Worm (Caenorhabditis elegans): Measurements from ENCODE around the gene C15H7.4.

Gene C15H7.4

DNA sequence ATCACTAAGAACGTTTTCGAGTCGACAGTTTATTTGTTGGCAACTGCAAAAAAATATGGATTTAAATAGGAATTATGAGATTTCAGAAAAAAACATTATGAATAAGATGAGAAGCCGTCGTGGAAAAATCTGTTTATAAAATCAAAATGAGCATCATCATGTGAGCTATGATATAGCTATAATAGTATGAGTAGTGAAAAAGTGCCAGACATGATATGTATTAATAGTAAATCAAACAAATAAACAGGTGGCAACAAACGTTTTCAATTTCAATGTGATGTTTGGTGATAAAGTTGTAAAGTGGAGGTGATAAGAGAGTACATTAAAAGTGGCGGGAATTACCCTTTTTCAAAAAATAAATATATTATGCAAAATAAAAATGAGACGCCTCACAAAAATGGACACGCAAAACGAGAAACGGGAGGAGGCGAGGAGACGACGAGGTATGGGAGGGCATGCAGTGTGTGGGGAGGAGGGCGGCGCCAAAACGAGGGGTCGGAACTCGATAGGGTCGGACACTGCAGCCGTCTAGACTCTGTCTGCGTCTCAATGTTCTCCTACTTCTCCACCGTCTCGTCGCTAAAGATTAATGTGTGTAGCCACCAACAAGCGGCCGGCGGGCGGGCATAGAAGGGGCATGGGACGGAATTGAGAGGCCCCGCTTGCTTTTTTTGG is 12.0 kb upstream of the C15H7.4 start, which contains the start of gene C07A9.9 (continued):
- TF ChIP-seq aly-2 (tag; optimal IDR thresholded peaks at IDR 0.05) = no peak
- TF ChIP-seq mep-1 (tag; optimal IDR thresholded peaks at IDR 0.05) = peak; percentile 79
- peak; percentile 52 for TF ChIP-seq spr-1 (tag; optimal IDR thresholded peaks at IDR 0.05)
- peak; percentile 6 for TF ChIP-seq ceh-28 (tag; optimal IDR thresholded peaks at IDR 0.05)
- TF ChIP-seq snpc-1.2 (GFP tag; IDR thresholded peaks at IDR 0.05) = no peak
- TF ChIP-seq tag-97 (GFP tag; IDR thresholded peaks at IDR 0.05) = no peak
- TF ChIP-seq zip-2 (tag; optimal IDR thresholded peaks at IDR 0.05) = no peak
- TF ChIP-seq pqm-1 (tag; optimal IDR thresholded peaks at IDR 0.05) = peak; percentile 63
- no peak for TF ChIP-seq nhr-237 (tag; optimal IDR thresholded peaks at IDR 0.05)

DNA sequence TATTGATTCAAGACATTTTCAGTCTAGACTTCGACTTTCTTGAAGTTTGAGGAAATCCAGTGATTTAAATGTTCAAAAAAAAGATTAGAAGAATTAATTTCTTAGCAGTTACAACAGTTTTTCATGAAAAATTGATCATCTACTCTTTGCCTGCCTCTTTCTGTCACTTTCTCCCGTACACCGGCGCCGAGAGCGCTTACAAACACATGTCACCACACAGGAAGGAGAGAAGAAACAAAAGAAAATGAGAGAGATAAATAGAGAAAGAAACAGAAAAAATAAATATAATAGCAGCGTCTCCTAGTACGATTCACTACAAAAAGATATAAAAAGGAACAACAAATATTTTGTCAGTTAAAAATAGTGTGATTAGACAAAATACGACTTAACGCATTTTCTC is 11.0 kb upstream of the C15H7.4 start:
- TF ChIP-seq mes-2 (tag; optimal IDR thresholded peaks at IDR 0.05; ENCODE audit: poor library complexity, severe bottlenecking) = peak; percentile 47
- TF ChIP-seq aha-1 (tag) = peak; percentile 22
- peak; percentile 92 for TF ChIP-seq nhr-28 (tag; optimal IDR thresholded peaks at IDR 0.05)
- TF ChIP-seq ceh-28 (tag; optimal IDR thresholded peaks at IDR 0.05) = no peak
- no peak for TF ChIP-seq egl-27 (tag; optimal IDR thresholded peaks at IDR 0.05)
- peak in 1 of 2 experiments; percentile 63 for TF ChIP-seq mdl-1 (tag; optimal IDR thresholded peaks at IDR 0.05)
- peak; percentile 4; the same call in 1 of the 2 replicates for TF ChIP-seq lin-38 (GFP tag; IDR thresholded peaks at IDR 0.05)
- peak; percentile 16 for TF ChIP-seq nhr-6 (tag; optimal IDR thresholded peaks at IDR 0.05)
- 0 out of 2 replicates have a peak, but pooled peaks have one; percentile 19 for TF ChIP-seq hmg-1.1 (GFP tag; IDR thresholded peaks at IDR 0.05)
- no peak for TF ChIP-seq rbr-2 (tag; optimal IDR thresholded peaks at IDR 0.05)
- peak in 1 of 2 experiments; percentile 96 for TF ChIP-seq unc-62 (GFP tag; optimal IDR thresholded peaks at IDR 0.05 in 1 of 2)
- TF ChIP-seq unc-62 (tag; optimal IDR thresholded peaks at IDR 0.05) = no peak
- TF ChIP-seq dmd-6 (GFP tag; IDR thresholded peaks at IDR 0.05) = peak; percentile 6; the same call in 1 of the 2 replicates
- TF ChIP-seq mxl-3 (GFP tag; optimal IDR thresholded peaks at IDR 0.05) = peak; percentile 57
- peak; percentile 46 for TF ChIP-seq dve-1 (tag; optimal IDR thresholded peaks at IDR 0.05; ENCODE audit: insufficient read depth)
- no peak for TF ChIP-seq F49E8.2 (tag; optimal IDR thresholded peaks at IDR 0.05; ENCODE audit: borderline replicate concordance)
- peak; percentile 27 for TF ChIP-seq hlh-30 (tag; optimal IDR thresholded peaks at IDR 0.05; ENCODE audit: insufficient read depth)
- peak; percentile 18 for TF ChIP-seq pqm-1 (tag; optimal IDR thresholded peaks at IDR 0.05)
- TF ChIP-seq daf-16 (GFP tag; optimal IDR thresholded peaks at IDR 0.05) = no peak
- TF ChIP-seq daf-16 (tag; optimal IDR thresholded peaks at IDR 0.05) = peak; percentile 18
- TF ChIP-seq mep-1 (tag; optimal IDR thresholded peaks at IDR 0.05) = peak; percentile 29
- no peak for TF ChIP-seq lir-3 (tag; optimal IDR thresholded peaks at IDR 0.05)
- no peak for TF ChIP-seq lin-15B (tag; optimal IDR thresholded peaks at IDR 0.05)

DNA sequence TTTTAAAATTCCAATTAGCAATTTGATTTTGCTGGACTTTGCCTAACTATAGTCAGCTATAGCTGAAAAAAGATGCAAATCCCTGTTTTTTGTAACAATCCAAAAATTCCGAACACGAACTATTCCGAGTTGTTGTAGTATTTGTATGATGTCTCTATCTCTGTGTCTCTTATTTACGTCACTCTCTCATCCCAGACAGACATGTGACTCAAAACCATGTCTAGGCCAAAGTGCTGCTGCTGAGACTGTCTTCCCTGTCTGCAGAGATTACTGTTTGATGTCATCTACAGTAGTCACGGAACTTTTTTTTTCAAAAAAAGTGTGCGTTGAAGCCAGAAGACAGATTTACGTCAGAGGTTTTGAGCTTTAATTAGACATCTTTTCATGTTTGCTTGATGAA is 10.5 kb upstream of the C15H7.4 start:
- TF ChIP-seq hlh-30 (tag; optimal IDR thresholded peaks at IDR 0.05; ENCODE audit: insufficient read depth) (peak; percentile 81), ctbp-1 (GFP tag; IDR thresholded peaks at IDR 0.05) (no peak), arid-1 (GFP tag; conservative IDR thresholded peaks at IDR 0.05) (0 out of 2 replicates have a peak, but pooled peaks have one; percentile 11), dve-1 (tag; optimal IDR thresholded peaks at IDR 0.05; ENCODE audit: insufficient read depth) (peak; percentile 10), hlh-11 (tag; optimal IDR thresholded peaks at IDR 0.05) (peak; percentile 17), mes-2 (tag; optimal IDR thresholded peaks at IDR 0.05; ENCODE audit: poor library complexity, severe bottlenecking) (peak; percentile 35), jun-1 (tag; optimal IDR thresholded peaks at IDR 0.05) (no peak), mxl-2 (GFP tag; conservative IDR thresholded peaks at IDR 0.05) (no peak), nhr-42 (GFP tag; IDR thresholded peaks at IDR 0.05) (0 out of 2 replicates have a peak, but pooled peaks have one; percentile 47), dmd-6 (GFP tag; IDR thresholded peaks at IDR 0.05) (peak; percentile 53), daf-16 (GFP tag; optimal IDR thresholded peaks at IDR 0.05) (no peak), daf-16 (tag; optimal IDR thresholded peaks at IDR 0.05) (peak; percentile 59), nhr-6 (tag; optimal IDR thresholded peaks at IDR 0.05) (peak; percentile 55)

Data from whole organism, L4 larva.